Worm (Caenorhabditis elegans) whole organism, L2 larva: ENCODE data around the gene VM106R.1.

Experiments
- C34F6.9 ChIP-seq: fragments of 150-350 bp; optimal IDR thresholded peaks from 2 replicates; lab custom pipeline; 2014; ENCODE audit warnings: missing biosample characterization, missing genetic modification characterization
- Y55F3AM.14 ChIP-seq: fragments of 200-800 bp; sonication (Bioruptor generic); optimal IDR thresholded peaks from 2 replicates; lab custom pipeline; 2018; ENCODE audit warnings: mild to moderate bottlenecking, missing genetic modification characterization, missing compliant biosample characterization
- alr-1 ChIP-seq: fragments of 150-350 bp; optimal IDR thresholded peaks from 2 replicates; lab custom pipeline; 2014; ENCODE audit warnings: missing biosample characterization, missing genetic modification characterization
- aly-2 ChIP-seq: fragments of 150-350 bp; optimal IDR thresholded peaks from 2 replicates; lab custom pipeline; 2014; ENCODE audit warnings: missing biosample characterization, missing genetic modification characterization
- ama-1 ChIP-seq: fragments of 150-350 bp; optimal IDR thresholded peaks from 2 replicates; lab custom pipeline; 2018; ENCODE audit warnings: inconsistent platforms
- blmp-1 ChIP-seq: sonication (generic microtip); optimal IDR thresholded peaks from 2 replicates; lab custom pipeline; 2017; ENCODE audit warnings: missing genetic modification characterization, mild to moderate bottlenecking, missing compliant biosample characterization, antibody characterized with exemption, moderate library complexity; ENCODE audit not compliant: insufficient read depth
- ceh-82 ChIP-seq: fragments of 150-350 bp; optimal IDR thresholded peaks from 2 replicates; lab custom pipeline; 2014; ENCODE audit warnings: missing biosample characterization, missing genetic modification characterization
- crh-2 ChIP-seq: sonication (generic microtip); optimal IDR thresholded peaks from 2 replicates; lab custom pipeline; 2017; ENCODE audit warnings: missing biosample characterization, missing genetic modification characterization
- egl-27 ChIP-seq: sonication (generic microtip); optimal IDR thresholded peaks from 3 replicates; lab custom pipeline; 2017; ENCODE audit warnings: missing biosample characterization, missing genetic modification reagents, missing genetic modification characterization
- elt-3 ChIP-seq: sonication (generic microtip); optimal IDR thresholded peaks from 2 replicates; lab custom pipeline; 2017; ENCODE audit warnings: missing biosample characterization, missing genetic modification characterization
- fos-1 ChIP-seq: fragments of 150-350 bp; optimal IDR thresholded peaks from 2 replicates; lab custom pipeline; 2014; ENCODE audit warnings: missing biosample characterization, missing genetic modification characterization
- gmeb-1 ChIP-seq: fragments of 150-350 bp; optimal IDR thresholded peaks from 2 replicates; lab custom pipeline; 2014; ENCODE audit warnings: missing biosample characterization, missing genetic modification characterization
- lin-13 ChIP-seq: fragments of 150-350 bp; optimal IDR thresholded peaks from 2 replicates; lab custom pipeline; 2014; ENCODE audit warnings: missing biosample characterization, missing genetic modification reagents, missing genetic modification characterization
- lin-39 ChIP-seq: fragments of 150-350 bp; optimal IDR thresholded peaks from 2 replicates; lab custom pipeline; 2014; ENCODE audit warnings: missing biosample characterization, missing genetic modification reagents, missing genetic modification characterization
- lsy-2 ChIP-seq, 2 experiments: fragments of 150-350 bp in 1 of 2; sonication (generic microtip) in 1 of 2; optimal IDR thresholded peaks; 2 replicates each; lab custom pipeline; 2014 to 2017; ENCODE audit warnings: missing biosample characterization in 2 of 2, missing genetic modification characterization in 2 of 2
- mab-5 ChIP-seq: fragments of 150-350 bp; optimal IDR thresholded peaks from 2 replicates; lab custom pipeline; 2014; ENCODE audit warnings: missing biosample characterization, missing genetic modification characterization
- mdl-1 ChIP-seq, 2 experiments: fragments of 150-350 bp in 1 of 2; sonication (generic microtip) in 1 of 2; optimal IDR thresholded peaks; 2 replicates each; lab custom pipeline; 2017; ENCODE audit warnings: missing biosample characterization in 2 of 2, missing genetic modification characterization in 2 of 2
- nhr-11 ChIP-seq: fragments of 150-350 bp; optimal IDR thresholded peaks from 2 replicates; lab custom pipeline; 2014; ENCODE audit warnings: missing biosample characterization, missing genetic modification characterization
- nhr-129 ChIP-seq: fragments of 150-350 bp; optimal IDR thresholded peaks from 2 replicates; lab custom pipeline; 2014; ENCODE audit warnings: missing biosample characterization, missing genetic modification characterization
- nhr-21 ChIP-seq: fragments of 150-350 bp; optimal IDR thresholded peaks from 2 replicates; lab custom pipeline; 2014; ENCODE audit warnings: missing biosample characterization, missing genetic modification characterization
- nhr-23 ChIP-seq: fragments of 150-350 bp; optimal IDR thresholded peaks from 2 replicates; lab custom pipeline; 2014; ENCODE audit warnings: missing biosample characterization, missing genetic modification reagents, missing genetic modification characterization
- nhr-237 ChIP-seq: fragments of 150-350 bp; optimal IDR thresholded peaks from 2 replicates; lab custom pipeline; 2014; ENCODE audit warnings: missing biosample characterization, missing genetic modification characterization
- nhr-25 ChIP-seq: fragments of 150-350 bp; sonication (generic microtip); optimal IDR thresholded peaks from 3 replicates; lab custom pipeline; 2014; ENCODE audit warnings: missing biosample characterization, missing genetic modification characterization
- nhr-6 ChIP-seq: fragments of 150-350 bp; optimal IDR thresholded peaks from 2 replicates; lab custom pipeline; 2014; ENCODE audit warnings: missing biosample characterization, missing genetic modification characterization
- sma-3 ChIP-seq: sonication (generic microtip); optimal IDR thresholded peaks from 2 replicates; lab custom pipeline; 2016; ENCODE audit warnings: missing genetic modification reagents, missing genetic modification characterization, missing compliant biosample characterization
- sma-9 ChIP-seq, 2 experiments: fragments of 150-350 bp in 1 of 2; sonication (generic microtip) in 1 of 2; optimal IDR thresholded peaks; 2 replicates each; lab custom pipeline; 2014 to 2016; ENCODE audit warnings: missing genetic modification characterization in 2 of 2, mild to moderate bottlenecking in 1 of 2, missing biosample characterization in 1 of 2, missing compliant biosample characterization in 1 of 2, missing genetic modification reagents in 1 of 2, moderate library complexity in 1 of 2
- snpc-4 ChIP-seq: fragments of 150-350 bp; optimal IDR thresholded peaks from 2 replicates; lab custom pipeline; 2014; ENCODE audit warnings: missing biosample characterization, missing genetic modification characterization
- unc-39 ChIP-seq: fragments of 150-350 bp; optimal IDR thresholded peaks from 2 replicates; lab custom pipeline; 2014; ENCODE audit warnings: missing biosample characterization, missing genetic modification characterization
- unc-55 ChIP-seq: fragments of 150-350 bp; sonication (generic microtip); optimal IDR thresholded peaks from 3 replicates; lab custom pipeline; 2014; ENCODE audit warnings: missing biosample characterization, missing genetic modification reagents, missing genetic modification characterization
- unc-62 ChIP-seq: fragments of 150-350 bp; optimal IDR thresholded peaks from 2 replicates; lab custom pipeline; 2014; ENCODE audit warnings: missing biosample characterization, missing genetic modification reagents, missing genetic modification characterization
- zag-1 ChIP-seq: fragments of 150-350 bp; optimal IDR thresholded peaks from 2 replicates; lab custom pipeline; 2014; ENCODE audit warnings: missing biosample characterization, missing genetic modification characterization
- ztf-1 ChIP-seq: fragments of 200-800 bp; sonication (Bioruptor generic); conservative IDR thresholded peaks from 2 replicates; pipeline ENCODE4 v1.3.6; 2022; ENCODE audit warnings: missing genetic modification characterization, missing compliant biosample characterization
- ztf-11 ChIP-seq: sonication (generic microtip); optimal IDR thresholded peaks from 2 replicates; lab custom pipeline; 2017; ENCODE audit warnings: missing biosample characterization, missing genetic modification characterization
- ztf-4 ChIP-seq: fragments of 150-350 bp; optimal IDR thresholded peaks from 2 replicates; lab custom pipeline; 2014; ENCODE audit warnings: missing biosample characterization, missing genetic modification characterization

Gene VM106R.1

DNA sequence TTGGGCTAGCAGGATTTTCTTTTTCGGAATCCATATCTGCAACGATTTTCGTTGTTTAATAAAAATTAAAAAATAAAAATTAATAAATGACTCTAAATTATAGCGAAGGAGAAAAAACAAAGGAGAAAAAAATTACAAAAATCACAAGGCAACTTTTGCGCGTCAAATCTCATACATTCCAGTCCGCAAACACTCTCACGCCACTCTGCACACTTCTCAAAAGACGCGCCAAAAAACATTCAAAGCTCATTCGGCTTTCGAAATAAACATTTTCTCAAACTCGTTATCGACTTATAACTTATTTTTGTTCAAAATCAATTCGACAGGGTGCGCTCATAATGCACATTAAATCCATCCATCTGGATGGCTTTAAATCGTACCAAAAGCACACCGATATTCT lies 4.9 kb downstream of the VM106R.1 start, which contains the start of the genes R06F6.12 and mix-1 (continued):
- no peak for TF ChIP-seq blmp-1 (tag; lab: Kevin White, UChicago)
- TF ChIP-seq alr-1 = no peak
- peak; percentile 30 for TF ChIP-seq ama-1 (lab: Kevin White, UChicago)
- peak; percentile 45 for TF ChIP-seq nhr-25
- peak; percentile 85 for TF ChIP-seq unc-55
- TF ChIP-seq Y55F3AM.14 (GFP tag; lab: Kevin White, UChicago) = no peak
- TF ChIP-seq ztf-11 (tag; lab: Kevin White, UChicago) = no peak
- TF ChIP-seq mdl-1 (tag; optimal IDR thresholded peaks at IDR 0.05; lab: Kevin White, UChicago) = no peak
- TF ChIP-seq gmeb-1 = peak; percentile 83
- no peak for TF ChIP-seq nhr-237 (tag; lab: Kevin White, UChicago)
- TF ChIP-seq snpc-4 = no peak

DNA sequence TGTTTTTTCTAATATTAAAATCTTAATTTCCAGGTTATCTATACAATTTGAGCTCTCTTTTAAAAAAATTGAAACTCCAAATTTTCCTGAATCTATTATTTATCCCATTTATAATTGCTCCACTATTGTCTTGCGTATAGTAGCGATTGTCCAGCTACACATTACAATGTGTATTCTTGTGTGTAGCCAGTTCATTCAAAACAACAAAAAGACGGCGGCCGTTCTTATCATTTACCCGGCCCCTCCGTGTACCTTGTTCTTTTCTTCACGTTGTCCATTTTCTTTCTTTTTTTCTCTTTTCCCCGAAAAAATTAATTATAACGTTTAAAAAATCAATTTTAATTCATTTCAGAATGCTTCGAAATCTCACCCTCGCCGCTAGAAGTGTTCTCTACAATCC lies 8.3 kb downstream of the VM106R.1 start, which contains the start of gene ech-4:
Gene ech-4, plus strand, starts transcription at position 353 of the 400 bp plus-strand sequence.
- no peak for TF ChIP-seq alr-1
- TF ChIP-seq snpc-4 = no peak
- TF ChIP-seq lsy-2 (tag; optimal IDR thresholded peaks at IDR 0.05; lab: Kevin White, UChicago) = no peak
- TF ChIP-seq mdl-1 (tag; optimal IDR thresholded peaks at IDR 0.05; lab: Kevin White, UChicago) = no peak
- TF ChIP-seq nhr-11 = no peak
- TF ChIP-seq fos-1 (tag; lab: Kevin White, UChicago) = no peak
- no peak for TF ChIP-seq Y55F3AM.14 (GFP tag; lab: Kevin White, UChicago)

DNA sequence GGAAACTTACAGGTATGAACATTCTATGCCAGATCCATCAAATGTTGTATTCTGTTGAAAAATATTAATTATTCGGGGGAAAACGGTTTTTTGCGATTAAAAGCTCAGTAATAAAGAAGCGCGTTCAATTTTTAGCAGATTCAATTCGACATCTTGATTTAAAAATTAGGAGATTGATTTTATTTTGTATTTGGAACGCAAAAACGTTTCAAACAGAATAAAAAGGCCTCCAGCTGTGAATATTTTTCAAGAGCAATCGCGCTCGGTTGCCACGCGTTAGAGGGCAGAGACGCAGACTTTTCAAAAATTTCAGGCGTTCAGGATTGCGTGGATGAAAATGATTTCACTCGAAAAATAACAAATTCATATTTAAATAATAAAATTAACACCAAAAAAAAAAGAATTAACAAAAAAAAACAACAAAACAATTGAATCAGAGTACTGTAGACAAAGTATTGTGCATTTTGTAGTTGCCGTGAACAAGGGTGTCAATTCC lies 9.0 kb downstream of the VM106R.1 start, which contains the start of gene R06F6.8:
Gene R06F6.8, minus strand, starts transcription at position 51 of the 496 bp plus-strand sequence.
- TF ChIP-seq nhr-21 (tag; lab: Kevin White, UChicago) (no peak), unc-62 (GFP tag; lab: Kevin White, UChicago) (no peak), nhr-23 (tag; lab: Kevin White, UChicago) (no peak), lin-39 (tag; lab: Kevin White, UChicago) (no peak), nhr-25 (no peak), zag-1 (tag; lab: Kevin White, UChicago) (no peak), ztf-1 (GFP tag; lab: Robert Waterston, UW) (no peak), unc-55 (peak; percentile 44), nhr-129 (tag; lab: Kevin White, UChicago) (no peak), nhr-11 (no peak), blmp-1 (tag; lab: Kevin White, UChicago) (no peak), elt-3 (tag; lab: Kevin White, UChicago) (no peak), ztf-11 (tag; lab: Kevin White, UChicago) (no peak), crh-2 (tag; lab: Kevin White, UChicago) (peak; percentile 3), lsy-2 (tag; optimal IDR thresholded peaks at IDR 0.05; lab: Kevin White, UChicago) (no peak), egl-27 (tag; lab: Kevin White, UChicago) (no peak), snpc-4 (no peak), lin-13 (GFP tag; lab: Kevin White, UChicago) (peak; percentile 10), sma-9 (GFP tag; optimal IDR thresholded peaks at IDR 0.05; lab: Kevin White, UChicago) (no peak), sma-9 (tag; optimal IDR thresholded peaks at IDR 0.05; lab: Kevin White, UChicago) (no peak), ceh-82 (tag; lab: Kevin White, UChicago) (no peak), fos-1 (tag; lab: Kevin White, UChicago) (no peak), nhr-6 (no peak), Y55F3AM.14 (GFP tag; lab: Kevin White, UChicago) (no peak), ztf-4 (tag; lab: Kevin White, UChicago) (no peak), sma-3 (GFP tag; lab: Kevin White, UChicago) (no peak), mab-5 (tag; lab: Kevin White, UChicago) (no peak), C34F6.9 (peak; percentile 47), aly-2 (tag; lab: Kevin White, UChicago) (no peak)

DNA sequence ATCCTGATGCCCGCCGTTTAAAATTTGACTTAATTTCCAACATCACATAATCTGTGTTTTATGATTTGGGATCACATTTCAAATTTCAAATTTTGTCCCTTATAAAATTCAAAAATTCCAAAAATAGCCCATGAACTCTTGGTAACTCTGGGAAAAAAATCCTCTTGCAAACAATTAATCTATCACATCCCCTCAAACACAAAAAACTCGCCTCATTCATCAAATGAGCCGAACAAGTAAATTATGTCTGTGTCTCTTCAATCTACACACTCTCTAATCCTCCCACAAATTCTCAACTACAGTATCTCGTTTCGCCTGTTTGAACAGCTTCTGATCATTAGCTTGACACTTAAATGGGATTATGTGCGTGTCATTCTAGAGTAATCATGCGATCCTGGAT lies 18.3 kb downstream of the VM106R.1 start, which contains the start of gene msrp-7:
Gene msrp-7, plus strand, starts transcription at position 301 of the 400 bp plus-strand sequence.
- TF ChIP-seq mdl-1 (tag; optimal IDR thresholded peaks at IDR 0.05; lab: Kevin White, UChicago) (no peak), unc-39 (tag; lab: Kevin White, UChicago) (no peak), snpc-4 (no peak), nhr-237 (tag; lab: Kevin White, UChicago) (no peak)
